Fruit fly (Drosophila melanogaster): ENCODE results near the gene Keap1.

Gene Keap1

DNA sequence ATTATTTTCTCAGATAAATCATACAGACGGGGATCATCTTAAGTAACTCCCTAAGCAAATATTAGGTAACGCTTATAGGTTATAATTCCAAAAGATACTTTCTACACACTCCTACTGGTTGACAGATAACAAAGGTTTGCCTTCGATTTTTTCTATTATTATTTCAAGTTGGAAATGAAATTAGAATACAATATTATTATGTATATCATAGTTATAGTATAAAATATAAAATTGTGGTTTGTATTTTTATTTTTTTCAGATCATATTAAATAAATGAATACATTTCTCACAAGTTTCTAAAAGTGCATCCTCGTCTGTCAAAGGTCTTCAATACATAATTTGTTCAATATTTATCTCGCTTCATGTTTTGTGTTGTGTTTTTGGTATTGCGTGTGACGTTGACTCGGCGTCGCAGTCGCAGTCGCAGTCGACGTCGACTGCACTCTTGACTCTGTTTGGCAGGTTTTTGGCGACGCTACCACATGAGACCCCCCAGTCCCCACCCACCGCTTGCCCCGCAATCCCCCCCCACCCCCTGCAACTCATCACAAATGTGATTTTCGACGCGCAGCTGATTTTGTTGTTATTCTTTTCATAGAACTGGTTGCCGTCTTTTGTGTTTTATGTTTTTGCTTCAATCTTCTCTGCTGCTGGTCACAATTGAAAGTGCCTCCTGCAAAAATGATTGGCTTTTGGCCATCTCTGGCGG is 43.2 kb upstream of the Keap1 start (continued):
- no peak for TF ChIP-seq CG31224 (GFP tag; IDR thresholded peaks at IDR 0.05)

DNA sequence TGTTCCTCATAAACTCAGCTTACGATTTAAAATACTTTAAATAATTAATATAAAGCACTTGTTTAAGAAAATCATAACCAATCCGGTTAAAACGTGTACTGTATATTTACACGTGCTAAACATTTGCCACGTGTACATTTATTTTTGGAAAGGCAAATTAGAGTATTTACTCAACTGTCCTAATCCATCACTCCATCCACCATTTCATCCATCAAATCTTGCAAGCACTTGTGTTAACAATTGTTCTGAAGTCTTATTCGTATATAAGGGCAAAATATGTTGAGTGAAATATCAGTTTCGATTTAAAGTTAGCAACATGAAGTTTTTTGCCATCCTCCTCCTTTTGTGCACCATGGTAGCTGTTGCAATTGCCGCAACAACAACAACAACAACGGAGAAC is 41.5 kb upstream of the Keap1 start, which contains the start of gene CG42779:
Gene CG42779 (plus strand): TSS at position 301 of the 400 bp plus-strand sequence.
- no peak for TF ChIP-seq cas (GFP tag; IDR thresholded peaks at IDR 0.05)
- no peak for TF ChIP-seq CG13624 (GFP tag; optimal IDR thresholded peaks at IDR 0.05)
- TF ChIP-seq az2 (GFP tag; optimal IDR thresholded peaks at IDR 0.05) = no peak
- no peak for TF ChIP-seq ab (GFP tag; optimal IDR thresholded peaks at IDR 0.05)
- TF ChIP-seq pan (optimal IDR thresholded peaks at IDR 0.05) = no peak
- no peak for TF ChIP-seq pan (GFP tag; optimal IDR thresholded peaks at IDR 0.05 in 1 of 2, IDR thresholded peaks at IDR 0.05 in 1 of 2)
- TF ChIP-seq C15 (GFP tag; IDR thresholded peaks at IDR 0.05) = no peak
- TF ChIP-seq lab (GFP tag; optimal IDR thresholded peaks at IDR 0.05) = peak; percentile 14
- TF ChIP-seq CG18619 (GFP tag; optimal IDR thresholded peaks at IDR 0.05) = no peak

DNA sequence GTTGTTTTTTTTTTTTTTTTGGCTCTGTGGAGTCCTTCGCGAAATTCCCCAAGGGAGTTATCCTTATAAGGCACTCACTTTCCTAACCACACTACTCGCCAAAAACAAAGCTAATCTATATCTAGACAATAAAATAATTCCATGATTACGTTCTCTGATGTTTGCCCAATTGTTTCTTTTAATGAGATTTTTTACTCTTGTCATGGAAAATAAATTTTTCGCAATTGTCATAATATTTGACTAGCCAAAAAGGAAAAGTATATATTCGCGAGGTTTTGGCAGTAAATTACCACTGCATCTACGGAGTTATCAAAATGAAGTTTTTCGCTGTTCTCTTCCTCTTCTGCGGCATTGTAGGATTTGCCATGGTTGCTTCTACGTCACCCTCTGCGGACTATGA is 40.4 kb upstream of the Keap1 start, which contains the start of gene CG34278:
Gene CG34278 (plus strand): TSS at position 301 of the 400 bp plus-strand sequence.
- TF ChIP-seq emc (GFP tag; optimal IDR thresholded peaks at IDR 0.05) (no peak), sens (GFP tag) (peak; percentile 12)

DNA sequence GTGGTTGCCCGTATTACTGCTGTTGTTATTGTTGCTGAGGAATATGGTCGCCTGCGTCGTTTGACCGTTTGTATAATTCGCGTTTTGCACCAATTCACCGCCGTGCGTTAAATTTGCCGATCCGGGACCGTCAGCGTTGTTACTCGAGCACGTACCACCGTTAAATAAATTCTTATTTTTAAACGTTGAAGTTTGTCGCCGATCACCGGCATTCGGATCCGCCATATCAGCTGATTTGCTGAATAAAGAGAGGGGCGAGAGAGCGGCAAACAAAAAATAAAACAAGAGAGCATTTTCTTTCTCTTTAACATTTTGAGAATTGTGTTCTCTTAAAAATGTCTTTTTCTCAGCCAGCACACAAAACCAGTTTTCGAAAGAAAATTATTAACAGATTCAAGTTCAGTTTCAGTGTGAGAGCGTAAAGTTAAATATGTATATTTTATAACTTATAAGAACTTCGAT is 39.2 kb upstream of the Keap1 start:
- no peak for TF ChIP-seq cas (GFP tag; IDR thresholded peaks at IDR 0.05)
- TF ChIP-seq Elba2 (GFP tag; optimal IDR thresholded peaks at IDR 0.05) = no peak
- no peak for TF ChIP-seq CG14050 (GFP tag; IDR thresholded peaks at IDR 0.05)
- peak; percentile 18 for TF ChIP-seq stwl (tag; optimal IDR thresholded peaks at IDR 0.05)
- TF ChIP-seq fu2 (GFP tag; optimal IDR thresholded peaks at IDR 0.05) = no peak
- no peak for TF ChIP-seq ssp (GFP tag; IDR thresholded peaks at IDR 0.05)
- peak; percentile 7 for TF ChIP-seq ash1 (GFP tag; optimal IDR thresholded peaks at IDR 0.05)
- TF ChIP-seq pan (optimal IDR thresholded peaks at IDR 0.05) = no peak
- peak in 1 of 2 experiments; percentile 18 for TF ChIP-seq pan (GFP tag; optimal IDR thresholded peaks at IDR 0.05 in 1 of 2, IDR thresholded peaks at IDR 0.05 in 1 of 2)
- no peak for TF ChIP-seq knrl (GFP tag; IDR thresholded peaks at IDR 0.05; ENCODE audit: partially characterized antibody)
- TF ChIP-seq psq (GFP tag; optimal IDR thresholded peaks at IDR 0.05) = no peak
- no peak for TF ChIP-seq CG7987 (GFP tag; optimal IDR thresholded peaks at IDR 0.05)
- TF ChIP-seq Meics (GFP tag; optimal IDR thresholded peaks at IDR 0.05) = no peak
- no peak for TF ChIP-seq Xrp1 (GFP tag; IDR thresholded peaks at IDR 0.05)
- TF ChIP-seq CHES-1-like (GFP tag; optimal IDR thresholded peaks at IDR 0.05) = peak; percentile 25
- peak; percentile 23; the same call in 1 of the 2 replicates for TF ChIP-seq CG14441 (GFP tag; IDR thresholded peaks at IDR 0.05)
- TF ChIP-seq Bgb (GFP tag; IDR thresholded peaks at IDR 0.05; ENCODE audit: partially characterized antibody) = peak; percentile 48; the same call in 1 of the 2 replicates
- TF ChIP-seq pros (GFP tag; optimal IDR thresholded peaks at IDR 0.05) = peak; percentile 68
- TF ChIP-seq CG8281 (tag; optimal IDR thresholded peaks at IDR 0.05) = no peak
- TF ChIP-seq phol (tag; optimal IDR thresholded peaks at IDR 0.05) = no peak
- no peak for TF ChIP-seq NfI (GFP tag; optimal IDR thresholded peaks at IDR 0.05)
- TF ChIP-seq CG9727 (GFP tag; optimal IDR thresholded peaks at IDR 0.05) = no peak
- TF ChIP-seq Rx (GFP tag; IDR thresholded peaks at IDR 0.05) = no peak
- peak; percentile 48; the same call in 1 of the 2 replicates for TF ChIP-seq hbn (GFP tag; IDR thresholded peaks at IDR 0.05; ENCODE audit: partially characterized antibody)
- no peak for TF ChIP-seq CG6689 (GFP tag; IDR thresholded peaks at IDR 0.05)
- TF ChIP-seq otp (GFP tag; IDR thresholded peaks at IDR 0.05) = no peak
- TF ChIP-seq CoRest (tag; optimal IDR thresholded peaks at IDR 0.05) = no peak
- peak; percentile 56; the same call in 1 of the 3 replicates for TF ChIP-seq CG34422 (GFP tag; IDR thresholded peaks at IDR 0.05)
- TF ChIP-seq tio (GFP tag; optimal IDR thresholded peaks at IDR 0.05) = no peak
- TF ChIP-seq CG8359 (GFP tag; optimal IDR thresholded peaks at IDR 0.05; ENCODE audit: borderline replicate concordance) = peak; percentile 7
- TF ChIP-seq CG15073 (GFP tag; optimal IDR thresholded peaks at IDR 0.05) = no peak
- no peak for TF ChIP-seq CG16813 (GFP tag; IDR thresholded peaks at IDR 0.05; ENCODE audit: partially characterized antibody)
- TF ChIP-seq pnt (GFP tag; optimal IDR thresholded peaks at IDR 0.05) = no peak
- no peak for TF ChIP-seq CG12071 (GFP tag; optimal IDR thresholded peaks at IDR 0.05)
- TF ChIP-seq CG16779 (GFP tag; IDR thresholded peaks at IDR 0.05) = no peak

All from whole organism, embryonic.